In the genomic region with DNA sequence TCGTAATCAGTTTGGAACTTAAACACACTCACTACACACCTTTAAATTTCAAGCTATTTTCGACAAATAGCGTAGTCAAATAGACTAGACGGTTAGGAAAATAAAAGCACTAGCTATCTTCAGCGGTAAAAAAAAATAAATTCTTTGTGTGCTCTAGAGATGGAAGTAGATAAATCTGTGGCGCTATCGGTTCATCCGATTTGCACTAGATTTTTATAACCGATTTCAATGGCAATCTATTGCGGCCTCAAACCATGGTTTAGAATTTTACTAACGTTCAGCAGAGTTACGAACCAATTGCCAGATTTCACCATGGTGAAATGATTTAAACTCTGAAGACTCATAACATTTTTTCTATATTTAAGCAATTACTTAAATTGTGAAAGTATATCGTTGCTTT, we compare ENCODE assay signal across 6 fruit fly cellular contexts.
TF ChIP-seq lines count a peak whose summit lies in the region.

No protein-coding gene starts in this region.

- peak; percentile 51 to 71 for TF ChIP-seq CTCF in S2 (optimal IDR thresholded peaks at IDR 0.05; lab: Kevin White, UChicago)
- peak; percentile 83 for TF ChIP-seq CTCF in whole organism, embryonic (GFP tag; optimal IDR thresholded peaks at IDR 0.05; lab: Kevin White, UChicago)

TF ChIP-seq in whole organism, adult, 20 proteins besides CTCF, POLR2A, EP300 and RAD21:
- TF ChIP-seq CG7045 (GFP tag; optimal IDR thresholded peaks at IDR 0.05; lab: Kevin White, UChicago) (no peak), CG7101 (tag; optimal IDR thresholded peaks at IDR 0.05; lab: Kevin White, UChicago) (peak; percentile 59), CG12768 (GFP tag; optimal IDR thresholded peaks at IDR 0.05; lab: Kevin White, UChicago) (no peak), CG1620 (GFP tag; optimal IDR thresholded peaks at IDR 0.05; lab: Kevin White, UChicago) (peak; percentile 45), kay (GFP tag; lab: Kevin White, UChicago; ENCODE audit: borderline replicate concordance) (no peak), Crg-1 (GFP tag; optimal IDR thresholded peaks at IDR 0.05; lab: Kevin White, UChicago) (peak; percentile 15), bab1 (GFP tag; optimal IDR thresholded peaks at IDR 0.05; lab: Kevin White, UChicago) (peak; percentile 3), Mnt (GFP tag; optimal IDR thresholded peaks at IDR 0.05; lab: Kevin White, UChicago) (peak; percentile 9), pad (GFP tag; optimal IDR thresholded peaks at IDR 0.05; lab: Kevin White, UChicago) (peak; percentile 16)

TF ChIP-seq in whole organism, embryonic, 481 proteins besides CTCF, POLR2A, EP300 and RAD21 (continues in another document):
- peak; percentile 2 for TF ChIP-seq CG13424 (tag; optimal IDR thresholded peaks at IDR 0.05; lab: Kevin White, UChicago)
- peak; percentile 89 for TF ChIP-seq pita (GFP tag; optimal IDR thresholded peaks at IDR 0.05; lab: Kevin White, UChicago)
- no peak for TF ChIP-seq Doc2 (GFP tag; IDR thresholded peaks at IDR 0.05; lab: Robert Waterston, UW)
- TF ChIP-seq Fer1 (GFP tag; optimal IDR thresholded peaks at IDR 0.05; lab: Kevin White, UChicago), result no peak
- TF ChIP-seq emc (GFP tag; optimal IDR thresholded peaks at IDR 0.05; lab: Kevin White, UChicago), result no peak
- TF ChIP-seq pfk (GFP tag; optimal IDR thresholded peaks at IDR 0.05; lab: Kevin White, UChicago), result no peak
- peak; percentile 41 for TF ChIP-seq sug (tag; optimal IDR thresholded peaks at IDR 0.05; lab: Kevin White, UChicago)
- peak; percentile 87; the same call in 1 of the 2 replicates for TF ChIP-seq amos (GFP tag; IDR thresholded peaks at IDR 0.05; lab: Robert Waterston, UW; ENCODE audit: partially characterized antibody)
- peak; percentile 18 for TF ChIP-seq Deaf1 (tag; optimal IDR thresholded peaks at IDR 0.05; lab: Kevin White, UChicago)
- peak; percentile 20 for TF ChIP-seq Max (GFP tag; optimal IDR thresholded peaks at IDR 0.05; lab: Kevin White, UChicago)
- peak; percentile 6 for TF ChIP-seq CG8924 (tag; optimal IDR thresholded peaks at IDR 0.05; lab: Kevin White, UChicago)
- peak; percentile 56 for TF ChIP-seq CG2116 (GFP tag; optimal IDR thresholded peaks at IDR 0.05; lab: Kevin White, UChicago)
- 0 out of 2 replicates have a peak, but pooled peaks have one; percentile 17 for TF ChIP-seq Ptx1 (GFP tag; IDR thresholded peaks at IDR 0.05; lab: Robert Waterston, UW)
- TF ChIP-seq BEAF-32 (GFP tag; optimal IDR thresholded peaks at IDR 0.05; lab: Kevin White, UChicago), result peak; percentile 86
- TF ChIP-seq kah (GFP tag; optimal IDR thresholded peaks at IDR 0.05; lab: Kevin White, UChicago), result no peak
- TF ChIP-seq CG6272 (GFP tag; IDR thresholded peaks at IDR 0.05; lab: Robert Waterston, UW), result no peak; the same call in 1 of the 2 replicates
- TF ChIP-seq CG8388 (GFP tag; optimal IDR thresholded peaks at IDR 0.05; lab: Kevin White, UChicago), result no peak
- peak; percentile 60 for TF ChIP-seq slbo (GFP tag; IDR thresholded peaks at IDR 0.05; lab: Robert Waterston, UW)

TF ChIP-seq in whole organism, prepupa, 60 proteins besides CTCF, POLR2A, EP300 and RAD21:
- 0 out of 3 replicates have a peak, but pooled peaks have one; percentile 16 for TF ChIP-seq eg (GFP tag; IDR thresholded peaks at IDR 0.05; lab: Robert Waterston, UW)
- peak; percentile 68 for TF ChIP-seq Eip78C (GFP tag; lab: Kevin White, UChicago)
- TF ChIP-seq CG3032 (tag; optimal IDR thresholded peaks at IDR 0.05; lab: Kevin White, UChicago), result no peak
- TF ChIP-seq Sox14 (GFP tag; optimal IDR thresholded peaks at IDR 0.05; lab: Kevin White, UChicago), result peak; percentile 80
- TF ChIP-seq fkh (GFP tag; optimal IDR thresholded peaks at IDR 0.05; lab: Kevin White, UChicago), result peak; percentile 75
- TF ChIP-seq ss (GFP tag; optimal IDR thresholded peaks at IDR 0.05; lab: Kevin White, UChicago), result no peak

TF ChIP-seq in whole organism, pupa, 21 proteins besides CTCF, POLR2A, EP300 and RAD21:
- TF ChIP-seq EcR (GFP tag; optimal IDR thresholded peaks at IDR 0.05; lab: Kevin White, UChicago) (no peak), CG8159 (tag; optimal IDR thresholded peaks at IDR 0.05; lab: Kevin White, UChicago) (peak; percentile 9)

TF ChIP-seq in whole organism, wandering third instar larva, 38 proteins besides CTCF, POLR2A, EP300 and RAD21:
- TF ChIP-seq Hr83 (GFP tag; optimal IDR thresholded peaks at IDR 0.05; lab: Kevin White, UChicago; ENCODE audit: poor library complexity, severe bottlenecking) (no peak), h (GFP tag; optimal IDR thresholded peaks at IDR 0.05; lab: Kevin White, UChicago) (peak; percentile 27), woc (GFP tag; optimal IDR thresholded peaks at IDR 0.05; lab: Kevin White, UChicago) (peak; percentile 9), br (GFP tag; optimal IDR thresholded peaks at IDR 0.05; lab: Kevin White, UChicago) (no peak), brk (GFP tag; optimal IDR thresholded peaks at IDR 0.05; lab: Kevin White, UChicago) (peak; percentile 3), ey (GFP tag; optimal IDR thresholded peaks at IDR 0.05; lab: Kevin White, UChicago) (no peak), GATAd (GFP tag; optimal IDR thresholded peaks at IDR 0.05; lab: Kevin White, UChicago) (no peak), jim (GFP tag; optimal IDR thresholded peaks at IDR 0.05; lab: Kevin White, UChicago) (no peak), Hnf4 (GFP tag; optimal IDR thresholded peaks at IDR 0.05; lab: Kevin White, UChicago) (no peak), HLH106 (tag; optimal IDR thresholded peaks at IDR 0.05; lab: Kevin White, UChicago) (no peak), Rel (GFP tag; optimal IDR thresholded peaks at IDR 0.05; lab: Kevin White, UChicago) (no peak), Rel (tag; optimal IDR thresholded peaks at IDR 0.05; lab: Kevin White, UChicago) (peak; percentile 15), Myc (optimal IDR thresholded peaks at IDR 0.05; lab: Kevin White, UChicago) (peak; percentile 65), tai (GFP tag; optimal IDR thresholded peaks at IDR 0.05; lab: Kevin White, UChicago) (peak; percentile 41), rgr (GFP tag; optimal IDR thresholded peaks at IDR 0.05; lab: Kevin White, UChicago) (peak; percentile 14)
